Fruit fly (Drosophila melanogaster): ENCODE results near the gene unc79.

The unc79 gene

DNA sequence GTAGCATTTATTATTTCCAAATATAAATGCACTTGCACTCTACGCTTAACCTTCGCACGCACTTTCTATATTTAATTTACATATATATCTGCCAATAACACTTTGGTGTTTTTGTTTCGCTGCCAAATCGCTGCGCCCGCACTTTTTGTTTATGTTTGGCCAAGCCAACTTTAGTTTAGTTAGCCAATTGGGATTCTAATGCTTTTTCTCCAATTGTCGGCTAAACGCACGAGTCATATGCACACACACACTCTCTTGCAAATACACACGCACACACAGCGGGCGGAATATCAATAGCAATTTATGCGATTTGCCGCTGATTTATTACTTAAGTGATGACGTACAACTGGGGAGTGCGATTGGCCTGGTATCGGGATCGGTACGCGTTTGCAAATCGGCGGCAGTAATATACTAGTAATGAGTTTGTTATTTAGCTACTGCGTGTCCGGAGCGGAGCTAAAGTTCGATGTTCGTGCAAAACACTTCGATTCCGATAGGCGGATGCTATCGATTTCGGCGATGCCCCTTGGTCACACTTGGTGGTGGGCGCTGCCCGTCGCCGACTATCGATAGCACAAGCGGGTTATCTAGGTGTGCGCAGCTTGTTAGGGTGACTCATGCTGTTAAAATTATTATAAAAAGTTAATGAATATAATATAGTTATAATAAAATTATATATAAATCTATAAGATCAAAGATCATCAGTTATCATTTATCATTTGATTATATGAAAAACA lies 19.6 kb downstream of the unc79 start, which contains the start of gene vib (continued):
- peak; percentile 47 for TF ChIP-seq Eip78C (GFP tag)
- TF ChIP-seq CG11902 (GFP tag; optimal IDR thresholded peaks at IDR 0.05), result no peak
- no peak for TF ChIP-seq CG6854 (GFP tag; optimal IDR thresholded peaks at IDR 0.05)
- no peak for TF ChIP-seq ss (GFP tag; optimal IDR thresholded peaks at IDR 0.05)
- peak; percentile 61; the same call in 2 of the 3 replicates for TF ChIP-seq CG6163 (GFP tag; IDR thresholded peaks at IDR 0.05)
- TF ChIP-seq dac (GFP tag; optimal IDR thresholded peaks at IDR 0.05), result no peak
- no peak for TF ChIP-seq CG11762 (GFP tag; optimal IDR thresholded peaks at IDR 0.05; ENCODE audit: insufficient read depth)
- TF ChIP-seq CG8119 (GFP tag; IDR thresholded peaks at IDR 0.05), result peak; percentile 55; the same call in 1 of the 3 replicates
- no peak for TF ChIP-seq CG10631 (GFP tag; optimal IDR thresholded peaks at IDR 0.05)
- TF ChIP-seq Hr38 (GFP tag; optimal IDR thresholded peaks at IDR 0.05), result no peak
- TF ChIP-seq Eip75B (GFP tag; optimal IDR thresholded peaks at IDR 0.05), result no peak
- TF ChIP-seq Blimp-1 (GFP tag; optimal IDR thresholded peaks at IDR 0.05), result no peak
- no peak for TF ChIP-seq fkh (GFP tag; optimal IDR thresholded peaks at IDR 0.05)
- TF ChIP-seq eg (GFP tag; IDR thresholded peaks at IDR 0.05), result peak; percentile 64
- no peak for TF ChIP-seq acj6 (GFP tag; optimal IDR thresholded peaks at IDR 0.05)
- no peak for TF ChIP-seq CG8319 (GFP tag; optimal IDR thresholded peaks at IDR 0.05)
- no peak for TF ChIP-seq Ets21C (GFP tag; optimal IDR thresholded peaks at IDR 0.05)
- no peak for TF ChIP-seq salr (GFP tag; optimal IDR thresholded peaks at IDR 0.05)
- TF ChIP-seq Lpt (GFP tag; optimal IDR thresholded peaks at IDR 0.05), result no peak
- no peak for TF ChIP-seq fd59A (GFP tag; optimal IDR thresholded peaks at IDR 0.05)
- TF ChIP-seq Eip93F (GFP tag; optimal IDR thresholded peaks at IDR 0.05), result no peak
- TF ChIP-seq CG11294 (GFP tag; IDR thresholded peaks at IDR 0.05), result no peak
- TF ChIP-seq spab (GFP tag; optimal IDR thresholded peaks at IDR 0.05), result no peak
- TF ChIP-seq CG8632 (GFP tag; optimal IDR thresholded peaks at IDR 0.05), result peak; percentile 29
- TF ChIP-seq CG3919 (GFP tag; optimal IDR thresholded peaks at IDR 0.05), result peak; percentile 30

DNA sequence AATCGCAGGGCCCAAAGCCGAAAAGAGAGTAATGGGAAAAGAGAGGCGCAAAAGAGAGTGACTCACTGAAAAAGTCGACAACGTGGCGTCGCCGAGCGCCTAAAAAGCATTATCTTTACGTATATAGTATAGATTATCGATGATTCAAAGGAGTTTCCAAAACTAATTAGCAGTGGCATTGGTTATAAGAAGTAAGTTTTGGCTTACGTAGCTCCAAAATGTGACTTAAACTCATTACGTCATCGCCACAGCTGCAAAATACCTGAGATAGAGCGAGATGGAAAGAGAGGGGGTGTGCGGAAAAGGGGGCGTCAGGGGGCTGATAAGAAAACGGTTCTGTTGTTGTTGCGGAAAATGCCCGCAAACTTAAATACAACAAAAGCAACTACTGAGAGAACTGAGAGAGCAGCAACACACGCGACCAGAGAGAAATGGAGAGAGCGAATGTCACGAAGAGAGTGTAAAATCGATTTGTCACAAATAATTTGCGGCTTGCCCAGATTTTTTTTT lies 20.4 kb downstream of the unc79 start:
- TF ChIP-seq vri (GFP tag; optimal IDR thresholded peaks at IDR 0.05) (peak; percentile 44), Sox15 (GFP tag; optimal IDR thresholded peaks at IDR 0.05) (no peak), CG11902 (GFP tag; optimal IDR thresholded peaks at IDR 0.05) (no peak), Eip75B (GFP tag; optimal IDR thresholded peaks at IDR 0.05) (no peak), Hr38 (GFP tag; optimal IDR thresholded peaks at IDR 0.05) (no peak), svp (GFP tag) (peak; percentile 54), achi (GFP tag; optimal IDR thresholded peaks at IDR 0.05) (no peak), Ets96B (tag; optimal IDR thresholded peaks at IDR 0.05) (no peak), CG4318 (GFP tag; optimal IDR thresholded peaks at IDR 0.05) (no peak), CG7368 (GFP tag; optimal IDR thresholded peaks at IDR 0.05) (no peak), Eip93F (GFP tag; optimal IDR thresholded peaks at IDR 0.05) (no peak), CG6792 (GFP tag; optimal IDR thresholded peaks at IDR 0.05) (no peak), salr (GFP tag; optimal IDR thresholded peaks at IDR 0.05) (no peak), net (GFP tag; optimal IDR thresholded peaks at IDR 0.05) (no peak), CG9139 (GFP tag; optimal IDR thresholded peaks at IDR 0.05) (no peak), esn (GFP tag; optimal IDR thresholded peaks at IDR 0.05) (no peak), topi (GFP tag; optimal IDR thresholded peaks at IDR 0.05) (no peak), lz (GFP tag; optimal IDR thresholded peaks at IDR 0.05) (no peak), CG10669 (GFP tag; optimal IDR thresholded peaks at IDR 0.05) (no peak), Ets21C (GFP tag; optimal IDR thresholded peaks at IDR 0.05) (no peak), CG11294 (GFP tag; IDR thresholded peaks at IDR 0.05) (no peak), CG6854 (GFP tag; optimal IDR thresholded peaks at IDR 0.05) (no peak), CG32006 (GFP tag; optimal IDR thresholded peaks at IDR 0.05) (no peak), CG6163 (GFP tag; IDR thresholded peaks at IDR 0.05) (no peak), Eip78C (GFP tag) (peak; percentile 0), fd59A (GFP tag; optimal IDR thresholded peaks at IDR 0.05) (no peak), CG8119 (GFP tag; IDR thresholded peaks at IDR 0.05) (no peak), fkh (GFP tag; optimal IDR thresholded peaks at IDR 0.05) (no peak), Gug (GFP tag; IDR thresholded peaks at IDR 0.05) (no peak), fd85E (GFP tag; optimal IDR thresholded peaks at IDR 0.05) (no peak), CG6276 (GFP tag; optimal IDR thresholded peaks at IDR 0.05) (no peak), acj6 (GFP tag; optimal IDR thresholded peaks at IDR 0.05) (no peak), Hr4 (GFP tag; optimal IDR thresholded peaks at IDR 0.05) (no peak), cyc (GFP tag; optimal IDR thresholded peaks at IDR 0.05) (no peak), OdsH (GFP tag; optimal IDR thresholded peaks at IDR 0.05) (no peak), CG31627 (GFP tag; optimal IDR thresholded peaks at IDR 0.05) (no peak), CG16779 (tag; optimal IDR thresholded peaks at IDR 0.05) (no peak)

Measured in whole organism, prepupa.